Worm (Caenorhabditis elegans): ENCODE measurements around the gene lin-66.

- TF ChIP-seq ceh-82 (tag; optimal IDR thresholded peaks at IDR 0.05), result peak; percentile 2
- TF ChIP-seq lin-39 (tag; optimal IDR thresholded peaks at IDR 0.05), result peak; percentile 98
- TF ChIP-seq egl-5 (tag; optimal IDR thresholded peaks at IDR 0.05), result peak; percentile 37
- peak; percentile 75 for TF ChIP-seq pha-4 (tag; optimal IDR thresholded peaks at IDR 0.05)
- TF ChIP-seq nhr-77 (tag; optimal IDR thresholded peaks at IDR 0.05), result peak; percentile 62
Measured at ce11 chrIV:13887408-13888163, at the start of gene lin-66.
